Fruit fly (Drosophila melanogaster) whole organism, embryonic: ENCODE measurements around the gene CG16904.

Experiments
- Adf1 ChIP-seq: fragments of 200-800 bp; sonication (Bioruptor generic); IDR thresholded peaks from 2 replicates; pipeline ENCODE4 v1.3.6; 2022; ENCODE audit warnings: missing biosample characterization, missing genetic modification characterization
- Asciz ChIP-seq: fragments of 200-800 bp; sonication (Bioruptor generic); optimal IDR thresholded peaks from 2 replicates; lab custom pipeline; 2017; ENCODE audit warnings: missing biosample characterization, mild to moderate bottlenecking, missing genetic modification characterization, missing genetic modification reagents
- BEAF-32 ChIP-seq: fragments of 200-800 bp; sonication (Bioruptor generic); optimal IDR thresholded peaks from 3 replicates; lab custom pipeline; 2017; ENCODE audit warnings: missing biosample characterization, missing genetic modification characterization, mild to moderate bottlenecking, moderate library complexity, missing genetic modification reagents
- CG10147 ChIP-seq: fragments of 200-800 bp; sonication (Bioruptor generic); optimal IDR thresholded peaks from 2 replicates; lab custom pipeline; 2019; ENCODE audit warnings: missing biosample characterization, mild to moderate bottlenecking, missing genetic modification characterization, moderate library complexity
- CG10654 ChIP-seq: fragments of 200-800 bp; sonication (Bioruptor generic); optimal IDR thresholded peaks from 2 replicates; lab custom pipeline; 2016; ENCODE audit warnings: missing biosample characterization, missing genetic modification characterization
- CG11093 ChIP-seq: fragments of 200-800 bp; sonication (Bioruptor generic); IDR thresholded peaks from 3 replicates; pipeline ENCODE4 v1.3.6; 2022; ENCODE audit warnings: missing biosample characterization, missing genetic modification characterization
- CG11456 ChIP-seq: fragments of 200-800 bp; sonication (Bioruptor generic); IDR thresholded peaks from 3 replicates; pipeline ENCODE4 v1.3.6; 2022; ENCODE audit warnings: missing biosample characterization, missing genetic modification characterization
- CG12071 ChIP-seq: fragments of 200-800 bp; sonication (Bioruptor generic); optimal IDR thresholded peaks from 3 replicates; lab custom pipeline; 2018; ENCODE audit warnings: missing biosample characterization, mild to moderate bottlenecking, missing genetic modification characterization
- CG12236 ChIP-seq: fragments of 200-800 bp; sonication (Bioruptor generic); optimal IDR thresholded peaks from 2 replicates; lab custom pipeline; 2016; ENCODE audit warnings: missing biosample characterization, missing genetic modification characterization
- CG12942 ChIP-seq: fragments of 200-800 bp; sonication (Bioruptor generic); optimal IDR thresholded peaks from 3 replicates; lab custom pipeline; 2016; ENCODE audit warnings: missing biosample characterization, missing genetic modification characterization
- CG1602 ChIP-seq: fragments of 200-800 bp; sonication (Bioruptor generic); optimal IDR thresholded peaks from 3 replicates; lab custom pipeline; 2016; ENCODE audit warnings: missing biosample characterization, missing genetic modification characterization
- CG18011 ChIP-seq: fragments of 200-800 bp; sonication (Bioruptor generic); optimal IDR thresholded peaks from 2 replicates; lab custom pipeline; 2017; ENCODE audit warnings: missing biosample characterization, missing genetic modification characterization, mild to moderate bottlenecking, moderate library complexity, missing genotype
- CG1832 ChIP-seq: fragments of 200-800 bp; sonication (Bioruptor generic); optimal IDR thresholded peaks from 2 replicates; lab custom pipeline; 2017; ENCODE audit warnings: missing biosample characterization, mild to moderate bottlenecking, missing genetic modification characterization, inconsistent platforms
- CG3995 ChIP-seq: fragments of 200-800 bp; sonication (Bioruptor generic); optimal IDR thresholded peaks from 3 replicates; lab custom pipeline; 2016; ENCODE audit warnings: missing biosample characterization, missing genetic modification characterization
- CG4360 ChIP-seq: fragments of 200-800 bp; sonication (Bioruptor generic); IDR thresholded peaks from 2 replicates; pipeline ENCODE4 v1.3.6; 2022; ENCODE audit warnings: missing biosample characterization, missing genetic modification characterization
- CG4730 ChIP-seq: fragments of 200-800 bp; sonication (Bioruptor generic); IDR thresholded peaks from 2 replicates; pipeline ENCODE4 v1.3.6; 2022; ENCODE audit warnings: missing biosample characterization, missing genetic modification characterization
- CG6813 ChIP-seq: fragments of 200-800 bp; sonication (Bioruptor generic); optimal IDR thresholded peaks from 2 replicates; lab custom pipeline; 2017; ENCODE audit warnings: missing biosample characterization, missing genetic modification characterization, mild to moderate bottlenecking, moderate library complexity, missing genetic modification reagents
- CG7357 ChIP-seq: fragments of 200-800 bp; sonication (Bioruptor generic); IDR thresholded peaks from 3 replicates; pipeline ENCODE4 v1.3.6; 2022; ENCODE audit warnings: missing biosample characterization, missing genetic modification characterization
- CG8281 ChIP-seq: fragments of 200-800 bp; sonication (Bioruptor generic); optimal IDR thresholded peaks from 2 replicates; lab custom pipeline; 2018; ENCODE audit warnings: missing biosample characterization, mild to moderate bottlenecking, missing genetic modification characterization, moderate library complexity
- CG8290 ChIP-seq, 3 experiments: fragments of 200-800 bp; sonication (Bioruptor generic); optimal IDR thresholded peaks; 2 replicates each; lab custom pipeline; 2016 to 2019; ENCODE audit warnings: missing biosample characterization in 3 of 3, missing genetic modification characterization in 3 of 3, mild to moderate bottlenecking in 2 of 3, moderate library complexity in 1 of 3
- CG9609 ChIP-seq: fragments of 200-800 bp; sonication (Bioruptor generic); optimal IDR thresholded peaks from 3 replicates; lab custom pipeline; 2016; ENCODE audit warnings: missing biosample characterization, missing genetic modification characterization
- CG9797 ChIP-seq: fragments of 200-800 bp; sonication (Bioruptor generic); optimal IDR thresholded peaks from 3 replicates; lab custom pipeline; 2018; ENCODE audit warnings: missing biosample characterization, mild to moderate bottlenecking, missing genetic modification characterization
- CTCF ChIP-seq: fragments of 200-800 bp; sonication (Bioruptor generic); optimal IDR thresholded peaks from 2 replicates; lab custom pipeline; 2017; ENCODE audit warnings: missing biosample characterization, mild to moderate bottlenecking, missing genetic modification characterization, moderate library complexity
- Dad ChIP-seq: fragments of 200-800 bp; sonication (Bioruptor generic); optimal IDR thresholded peaks from 3 replicates; lab custom pipeline; 2016; ENCODE audit warnings: missing biosample characterization, missing genetic modification characterization
- Dip2 ChIP-seq: fragments of 200-800 bp; sonication (Bioruptor generic); IDR thresholded peaks from 2 replicates; pipeline ENCODE4 v1.3.6; 2022; ENCODE audit warnings: missing biosample characterization, missing genetic modification characterization
- Dll ChIP-seq: fragments of 200-800 bp; sonication (Bioruptor generic); IDR thresholded peaks from 4 replicates; pipeline ENCODE4 v1.3.6; 2022; ENCODE audit warnings: missing biosample characterization, missing genetic modification characterization; ENCODE audit not compliant: partially characterized antibody
- Drgx ChIP-seq: fragments of 200-800 bp; sonication (Bioruptor generic); IDR thresholded peaks from 2 replicates; pipeline ENCODE4 v1.3.6; 2022; ENCODE audit warnings: missing biosample characterization, missing genetic modification characterization
- E2f2 ChIP-seq: fragments of 200-800 bp; sonication (Bioruptor generic); IDR thresholded peaks from 2 replicates; pipeline ENCODE4 v1.3.6; 2022; ENCODE audit warnings: missing biosample characterization, missing genetic modification characterization
- ERR ChIP-seq: fragments of 200-800 bp; sonication (Bioruptor generic); optimal IDR thresholded peaks from 2 replicates; lab custom pipeline; 2016; ENCODE audit warnings: missing biosample characterization, missing genetic modification characterization
- H2.0 ChIP-seq: fragments of 200-800 bp; sonication (Bioruptor generic); IDR thresholded peaks from 2 replicates; pipeline ENCODE4 v1.3.6; 2022; ENCODE audit warnings: missing biosample characterization, missing genetic modification characterization
- HHEX ChIP-seq: fragments of 200-800 bp; sonication (Bioruptor generic); optimal IDR thresholded peaks from 3 replicates; lab custom pipeline; 2017; ENCODE audit warnings: missing biosample characterization, mild to moderate bottlenecking, missing genetic modification characterization, missing genetic modification reagents
- Hey ChIP-seq: fragments of 200-800 bp; sonication (Bioruptor generic); optimal IDR thresholded peaks from 3 replicates; lab custom pipeline; 2018; ENCODE audit warnings: missing biosample characterization, mild to moderate bottlenecking, missing genetic modification characterization
- Hr39 ChIP-seq: fragments of >200 bp; optimal IDR thresholded peaks from 2 replicates; lab custom pipeline; 2017
- MBD-R2 ChIP-seq: fragments of 200-800 bp; sonication (Bioruptor generic); IDR thresholded peaks from 2 replicates; pipeline ENCODE4 v1.3.6; 2022; ENCODE audit warnings: missing biosample characterization, missing genetic modification characterization
- Max ChIP-seq: fragments of 200-800 bp; sonication (Bioruptor generic); optimal IDR thresholded peaks from 2 replicates; lab custom pipeline; 2016; ENCODE audit warnings: missing biosample characterization, mild to moderate bottlenecking, missing genetic modification characterization
- Mes4 ChIP-seq: fragments of 200-800 bp; sonication (Bioruptor generic); optimal IDR thresholded peaks from 2 replicates; lab custom pipeline; 2016; ENCODE audit warnings: missing biosample characterization, missing genetic modification characterization
- Nf-YA ChIP-seq: fragments of 200-800 bp; sonication (Bioruptor generic); IDR thresholded peaks from 2 replicates; pipeline ENCODE4 v1.3.6; 2022; ENCODE audit warnings: missing biosample characterization, missing genetic modification characterization
- Ravus ChIP-seq: fragments of 200-800 bp; sonication (Bioruptor generic); IDR thresholded peaks from 2 replicates; pipeline ENCODE4 v1.3.6; 2022; ENCODE audit warnings: missing biosample characterization, missing genetic modification characterization
- Spps ChIP-seq: fragments of 200-800 bp; sonication (Bioruptor generic); optimal IDR thresholded peaks from 2 replicates; lab custom pipeline; 2018; ENCODE audit warnings: missing biosample characterization, mild to moderate bottlenecking, missing genetic modification characterization
- danr ChIP-seq: fragments of 200-800 bp; sonication (Bioruptor generic); IDR thresholded peaks from 2 replicates; pipeline ENCODE4 v1.3.6; 2022; ENCODE audit warnings: missing biosample characterization, missing genetic modification characterization
- dati ChIP-seq: fragments of 200-800 bp; sonication (Bioruptor generic); IDR thresholded peaks from 2 replicates; pipeline ENCODE4 v1.3.6; 2022; ENCODE audit warnings: missing biosample characterization, missing genetic modification characterization
- ftz-f1 ChIP-seq: fragments of 200-800 bp; sonication (Bioruptor generic); optimal IDR thresholded peaks from 2 replicates; lab custom pipeline; 2016; ENCODE audit warnings: missing biosample characterization, missing genetic modification characterization
- hbn ChIP-seq: fragments of 200-800 bp; sonication (Bioruptor generic); IDR thresholded peaks from 2 replicates; pipeline ENCODE4 v1.3.6; 2022; ENCODE audit warnings: missing biosample characterization, missing genetic modification characterization; ENCODE audit not compliant: partially characterized antibody
- ken ChIP-seq: fragments of 200-800 bp; sonication (Bioruptor generic); IDR thresholded peaks from 3 replicates; pipeline ENCODE4 v1.3.6; 2022; ENCODE audit warnings: missing biosample characterization, missing genetic modification characterization
- klu ChIP-seq: fragments of 200-800 bp; sonication (Bioruptor generic); IDR thresholded peaks from 2 replicates; pipeline ENCODE4 v1.3.6; 2022; ENCODE audit warnings: missing biosample characterization, missing genetic modification characterization
- mirr ChIP-seq: fragments of 200-800 bp; sonication (Bioruptor generic); optimal IDR thresholded peaks from 3 replicates; lab custom pipeline; 2018; ENCODE audit warnings: missing biosample characterization, mild to moderate bottlenecking, missing genetic modification characterization
- pum ChIP-seq: fragments of 200-800 bp; sonication (Bioruptor generic); optimal IDR thresholded peaks from 2 replicates; lab custom pipeline; 2016; ENCODE audit warnings: missing biosample characterization, missing genetic modification characterization
- schlank ChIP-seq: fragments of 200-800 bp; sonication (Bioruptor generic); optimal IDR thresholded peaks from 2 replicates; lab custom pipeline; 2018; ENCODE audit warnings: missing biosample characterization, mild to moderate bottlenecking, missing genetic modification characterization
- trh ChIP-seq: fragments of 200-800 bp; sonication (Bioruptor generic); optimal IDR thresholded peaks from 2 replicates; lab custom pipeline; 2016; ENCODE audit warnings: missing biosample characterization, missing genetic modification characterization

The CG16904 gene

DNA sequence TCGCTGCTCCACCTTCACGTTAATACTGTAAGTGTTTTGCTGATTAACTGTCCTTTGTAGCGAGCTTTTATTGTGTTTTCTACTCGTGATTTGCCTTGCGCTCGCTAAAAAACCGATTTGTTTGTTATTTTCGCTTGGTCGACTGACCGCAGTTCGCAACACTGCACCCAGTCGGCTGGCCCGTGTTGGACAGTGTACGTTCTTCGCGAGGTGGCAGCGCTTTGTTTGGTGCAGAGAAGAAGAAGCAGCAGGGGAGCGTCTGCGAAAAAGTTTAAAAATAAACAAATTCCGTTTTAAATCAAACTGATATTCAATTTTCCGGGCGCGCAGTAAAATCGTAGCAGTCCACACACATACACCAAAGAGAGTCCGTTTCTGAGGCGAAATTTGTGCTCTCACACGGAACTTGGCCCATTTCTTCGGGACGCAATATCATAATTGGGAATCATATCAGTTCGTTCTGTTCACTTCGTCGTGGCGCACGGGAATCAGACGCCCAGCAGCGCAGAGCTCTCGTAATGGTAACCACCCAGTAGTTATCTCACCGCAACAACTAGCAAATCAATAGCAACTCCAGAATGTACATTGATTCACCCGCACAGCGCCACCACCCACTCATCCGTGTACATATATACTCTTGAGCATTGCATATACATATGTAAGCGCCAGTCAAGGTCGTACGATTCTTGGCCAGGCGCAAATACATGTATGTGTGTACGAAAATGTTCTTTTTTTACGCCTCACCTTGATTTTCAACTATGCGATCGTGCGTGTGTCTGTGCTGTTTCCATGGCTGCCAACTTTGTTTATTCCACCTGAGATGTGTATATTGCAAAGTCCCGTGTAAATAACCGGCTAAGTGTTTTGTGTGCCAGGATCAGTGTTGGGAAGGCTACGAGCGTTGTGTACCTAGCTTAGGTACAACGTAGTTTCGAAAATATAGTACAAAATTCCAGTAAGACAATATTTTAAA lies 48.9 kb downstream of the CG16904 start, which contains the start of gene Naa80 (continued):
- TF ChIP-seq CG4730 (GFP tag; lab: Robert Waterston, UW): no peak
- peak; percentile 32 for TF ChIP-seq CG12071 (GFP tag; lab: Kevin White, UChicago)
- TF ChIP-seq Dad: peak; percentile 69
- TF ChIP-seq danr (GFP tag; lab: Robert Waterston, UW): 0 out of 2 replicates have a peak, but pooled peaks have one; percentile 6
- peak; percentile 37 for TF ChIP-seq CG10147 (GFP tag; lab: Kevin White, UChicago)
- TF ChIP-seq ftz-f1: peak; percentile 88
- TF ChIP-seq CG10654 (GFP tag; lab: Kevin White, UChicago): peak; percentile 51
- TF ChIP-seq Hr39 (lab: Kevin White, UChicago): no peak
- no peak for TF ChIP-seq dati (GFP tag; lab: Robert Waterston, UW)
- TF ChIP-seq CG11456 (GFP tag; lab: Robert Waterston, UW): peak; percentile 80
- peak; percentile 53 for TF ChIP-seq H2.0
- TF ChIP-seq Drgx (GFP tag; lab: Robert Waterston, UW): peak; percentile 11; the same call in 1 of the 2 replicates
- peak; percentile 65 for TF ChIP-seq CG18011
- no peak for TF ChIP-seq CG1832 (GFP tag; lab: Kevin White, UChicago)
- TF ChIP-seq CG1602 (GFP tag; lab: Kevin White, UChicago): peak; percentile 21
- TF ChIP-seq E2f2 (GFP tag; lab: Robert Waterston, UW): peak; percentile 84
- peak; percentile 28 for TF ChIP-seq mirr (GFP tag; lab: Kevin White, UChicago)
- TF ChIP-seq CG4360: 0 out of 2 replicates have a peak, but pooled peaks have one; percentile 11
- TF ChIP-seq CG8281: no peak
- TF ChIP-seq CG9609 (GFP tag; lab: Kevin White, UChicago): peak; percentile 78
- no peak for TF ChIP-seq Dip2 (GFP tag; lab: Robert Waterston, UW)
- peak; percentile 82 for TF ChIP-seq ERR (GFP tag; lab: Kevin White, UChicago)
- no peak for TF ChIP-seq CG11093 (GFP tag; lab: Robert Waterston, UW)
- TF ChIP-seq Adf1 (GFP tag; lab: Robert Waterston, UW): peak; percentile 67
- no peak for TF ChIP-seq CG6813 (GFP tag; lab: Kevin White, UChicago)
- TF ChIP-seq Spps: no peak
- TF ChIP-seq ken (GFP tag; lab: Robert Waterston, UW): peak; percentile 82
- no peak for TF ChIP-seq Nf-YA
- peak; percentile 96 for TF ChIP-seq MBD-R2 (GFP tag; lab: Robert Waterston, UW)
- peak; percentile 40 for TF ChIP-seq CG8290 (GFP tag; optimal IDR thresholded peaks at IDR 0.05; lab: Kevin White, UChicago)
- peak in 1 of 2 experiments; percentile 90 for TF ChIP-seq CG8290 (tag; optimal IDR thresholded peaks at IDR 0.05; lab: Kevin White, UChicago)
- TF ChIP-seq schlank: no peak
- peak; percentile 68 for TF ChIP-seq CG3995
- no peak for TF ChIP-seq CG12236 (GFP tag; lab: Kevin White, UChicago)
- peak; percentile 14 for TF ChIP-seq Hey (tag; lab: Kevin White, UChicago)
- peak; percentile 78 for TF ChIP-seq pum (GFP tag; lab: Kevin White, UChicago)
- no peak for TF ChIP-seq CG9797 (GFP tag; lab: Kevin White, UChicago)
- TF ChIP-seq Max: peak; percentile 57
- TF ChIP-seq BEAF-32: peak; percentile 56
- TF ChIP-seq Dll (GFP tag; lab: Robert Waterston, UW): 0 out of 4 replicates have a peak, but pooled peaks have one; percentile 39
- no peak for TF ChIP-seq CG7357 (GFP tag; lab: Robert Waterston, UW)
- TF ChIP-seq Asciz (GFP tag; lab: Kevin White, UChicago): no peak
- peak; percentile 19 for TF ChIP-seq trh
- TF ChIP-seq CTCF (GFP tag; lab: Kevin White, UChicago): peak; percentile 37
- TF ChIP-seq klu (GFP tag; lab: Robert Waterston, UW): no peak
- TF ChIP-seq Mes4 (GFP tag; lab: Kevin White, UChicago): peak; percentile 45
- TF ChIP-seq Ravus (GFP tag; lab: Robert Waterston, UW): no peak; the same call in 1 of the 2 replicates
- peak; percentile 66 for TF ChIP-seq HHEX (GFP tag; lab: Kevin White, UChicago)
- TF ChIP-seq hbn (GFP tag; lab: Robert Waterston, UW): no peak
- peak; percentile 69 for TF ChIP-seq CG12942 (GFP tag; lab: Kevin White, UChicago)
